Worm (Caenorhabditis elegans): ENCODE measurements around the gene atg-3.
A peak's percentile ranks its signal among the peaks of the same experiment; 100 is the strongest.

DNA sequence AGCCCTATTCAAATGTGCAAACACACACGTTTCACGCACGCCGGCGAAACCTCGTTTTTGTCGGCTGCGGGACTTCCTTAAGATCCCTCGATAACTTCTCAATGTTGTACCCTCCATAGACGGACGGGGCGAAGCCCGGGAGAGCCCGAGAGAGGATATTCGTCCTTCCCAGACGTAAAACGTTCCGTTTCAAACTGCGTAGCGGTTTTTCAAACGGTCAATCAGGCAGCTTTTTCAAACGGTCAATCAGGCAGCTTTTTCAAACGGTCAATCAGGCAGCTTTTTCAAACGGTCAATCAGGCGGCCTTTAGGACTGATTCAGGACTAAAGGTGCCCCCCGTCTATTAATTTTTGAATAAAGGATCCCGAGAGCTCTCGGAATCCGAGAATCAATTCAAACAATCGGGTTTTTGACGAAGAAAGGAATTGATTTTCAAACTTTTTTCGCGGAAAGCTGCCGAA lies 19.1 kb upstream of the atg-3 start:
- no peak for TF ChIP-seq ztf-29 (GFP tag; IDR thresholded peaks at IDR 0.05)
- peak; percentile 52; the same call in 1 of the 2 replicates for TF ChIP-seq flt-1 (GFP tag; IDR thresholded peaks at IDR 0.05)
- no peak for TF ChIP-seq cog-1 (tag; optimal IDR thresholded peaks at IDR 0.05)
